Worm (Caenorhabditis elegans): ENCODE data around the gene Y25C1A.14.

DNA sequence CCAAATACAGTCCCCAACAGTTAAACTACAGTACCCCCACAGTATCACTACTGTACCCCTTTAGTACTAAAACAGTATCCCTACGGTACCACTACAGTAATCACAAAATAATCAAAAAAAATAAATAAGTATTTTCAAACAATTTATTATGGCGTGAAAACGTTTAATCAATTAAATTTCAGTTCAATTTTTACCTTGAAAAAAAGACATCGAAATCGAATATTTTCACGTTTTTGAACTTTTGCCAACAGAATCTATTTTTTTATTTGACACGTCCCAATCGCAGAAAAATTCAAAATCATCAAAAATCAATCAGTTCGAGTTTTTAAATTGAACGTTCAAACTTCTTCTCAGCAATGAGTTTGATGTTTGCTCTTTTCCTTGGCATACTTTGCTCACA, 17.2 kb upstream of the Y25C1A.14 start, which contains the start of gene clec-123:
- TF ChIP-seq ztf-11 (tag; optimal IDR thresholded peaks at IDR 0.05), result no peak
- TF ChIP-seq nhr-237 (tag; optimal IDR thresholded peaks at IDR 0.05), result no peak
